Worm (Caenorhabditis elegans): ENCODE data around the gene rtfo-1.

Gene rtfo-1

DNA sequence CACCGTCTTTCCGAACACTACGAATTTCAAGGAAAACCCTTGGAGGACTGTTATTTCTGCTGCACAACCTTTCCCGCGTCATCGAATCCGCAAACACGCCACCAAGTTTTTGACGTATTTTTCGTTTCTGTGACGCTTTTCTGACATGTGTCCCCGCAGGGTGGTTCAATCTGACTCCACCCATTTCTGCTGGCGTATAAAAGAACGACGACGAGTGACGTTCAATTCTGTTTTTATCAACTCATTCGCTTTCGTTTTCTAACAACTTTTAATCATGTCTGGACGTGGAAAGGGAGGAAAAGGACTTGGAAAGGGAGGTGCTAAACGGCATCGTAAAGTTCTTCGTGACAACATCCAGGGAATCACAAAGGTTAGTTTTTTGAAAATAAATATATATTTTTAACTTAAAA is 35.6 kb downstream of the rtfo-1 start, which contains the start of gene his-37:
his-37 (plus strand) TSS at position 246 of the 410 bp plus-strand sequence.
- TF ChIP-seq unc-62 (GFP tag; optimal IDR thresholded peaks at IDR 0.05), result no peak

DNA sequence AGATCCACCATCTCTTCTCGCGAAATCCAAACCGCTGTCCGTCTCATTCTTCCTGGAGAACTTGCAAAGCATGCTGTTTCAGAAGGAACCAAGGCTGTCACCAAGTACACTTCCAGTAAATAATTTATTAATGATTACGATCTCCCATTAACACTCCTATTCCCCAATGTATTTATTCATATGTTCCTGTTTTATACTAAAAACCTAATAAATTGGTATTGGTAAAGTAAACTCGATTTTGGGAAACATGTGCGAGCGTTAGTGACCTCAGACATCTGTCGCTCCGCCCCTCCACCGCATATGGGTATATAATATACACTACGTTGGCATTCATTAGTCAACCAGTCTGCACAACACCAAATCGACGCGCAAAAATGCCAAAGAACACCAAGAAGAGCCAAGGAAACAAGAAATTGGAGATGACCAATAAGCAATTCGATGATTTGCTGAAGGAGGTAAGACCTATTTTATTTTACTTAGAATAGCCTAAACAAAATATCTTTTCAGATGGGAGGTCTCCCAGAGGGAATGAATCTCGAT is 36.3 kb downstream of the rtfo-1 start, which contains the start of gene C50F4.6:
C50F4.6 (plus strand) TSS at position 51 of the 540 bp plus-strand sequence.
- TF ChIP-seq unc-62 (GFP tag; optimal IDR thresholded peaks at IDR 0.05), result no peak

DNA sequence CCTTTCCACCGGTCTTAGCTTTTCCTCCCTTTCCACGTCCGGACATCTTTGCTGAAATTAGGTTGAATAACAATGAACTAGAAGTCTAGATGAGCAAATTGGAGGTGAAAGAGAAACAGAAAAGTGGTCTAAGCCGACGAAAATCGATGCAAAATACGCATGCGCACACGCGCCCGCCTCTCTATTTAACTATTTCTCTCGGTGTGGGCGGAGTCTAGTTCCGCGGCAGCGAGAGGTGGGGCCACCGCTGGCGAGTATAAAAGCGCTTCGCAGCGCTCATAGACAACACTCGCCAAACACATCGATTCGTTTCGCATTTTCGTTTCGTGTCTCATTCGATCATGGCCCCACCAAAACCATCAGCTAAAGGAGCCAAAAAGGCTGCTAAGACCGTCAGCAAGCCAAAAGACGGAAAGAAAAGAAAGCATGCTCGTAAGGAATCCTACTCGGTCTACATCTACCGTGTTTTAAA is 37.2 kb downstream of the rtfo-1 start, which contains the start of the genes his-35 and his-41:
his-35 (minus strand) TSS at position 51 of the 472 bp plus-strand sequence.
his-41 (plus strand) TSS at position 299 of the 472 bp plus-strand sequence.
- TF ChIP-seq unc-62 (GFP tag; optimal IDR thresholded peaks at IDR 0.05), result no peak

- TF ChIP-seq unc-62 (GFP tag; optimal IDR thresholded peaks at IDR 0.05), result no peak
These were observed 38.2 kb downstream of the rtfo-1 start, which contains the start of gene mdf-1 for ce11 chrV:9544176-9544632. Gene mdf-1, minus strand, starts transcription at chrV:9544226.

DNA sequence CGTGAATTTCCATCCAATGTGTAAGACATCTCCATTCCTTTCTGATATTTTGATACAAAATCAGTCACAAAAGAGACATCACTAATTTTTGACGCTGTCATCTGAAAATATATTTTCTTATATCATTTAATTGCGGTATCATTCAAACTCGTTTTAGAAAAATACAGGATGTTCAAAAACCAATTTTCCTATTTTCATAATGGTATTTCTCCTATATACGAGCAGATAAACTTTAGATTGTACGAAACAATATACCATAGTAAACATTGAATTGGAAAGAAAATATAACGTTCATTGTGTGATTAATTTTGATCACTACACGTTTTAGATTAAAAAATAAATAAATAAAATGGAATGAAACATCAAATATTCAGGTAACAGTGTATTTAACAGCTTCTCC is 40.9 kb downstream of the rtfo-1 start, which contains the start of gene C50F4.16:
C50F4.16 (minus strand) TSS at position 101 of the 400 bp plus-strand sequence.
- TF ChIP-seq unc-62 (GFP tag; optimal IDR thresholded peaks at IDR 0.05), result no peak

- no peak for TF ChIP-seq unc-62 (GFP tag; optimal IDR thresholded peaks at IDR 0.05)
These were observed 42.8 kb downstream of the rtfo-1 start, which contains the start of gene C50F4.12 for ce11 chrV:9539638-9540037. Gene C50F4.12, minus strand, starts transcription at chrV:9539738.

- TF ChIP-seq unc-62 (GFP tag; optimal IDR thresholded peaks at IDR 0.05), result no peak
These were observed 45.9 kb downstream of the rtfo-1 start, which contains the start of gene C50F4.4 for ce11 chrV:9536505-9536904. Gene C50F4.4, plus strand, starts transcription at chrV:9536771.

DNA sequence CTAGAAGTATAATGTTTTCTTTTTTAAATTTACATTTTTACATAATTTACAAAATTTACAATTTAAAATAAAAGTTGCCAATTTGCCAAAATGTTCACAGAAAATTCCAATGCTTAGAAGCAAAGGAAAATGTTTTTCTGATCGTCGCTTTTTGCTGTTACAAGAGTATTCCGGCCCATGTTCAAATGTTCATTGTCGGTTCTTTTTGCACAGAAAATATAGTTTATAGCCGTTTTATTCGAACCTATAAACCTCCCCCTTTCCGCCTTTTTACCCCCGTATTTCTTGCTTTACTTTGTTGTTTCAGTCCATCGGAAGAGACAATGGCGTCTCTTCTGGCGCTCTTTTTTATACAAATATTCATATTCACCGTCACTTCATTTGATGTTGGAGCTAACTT is 47.8 kb downstream of the rtfo-1 start, which contains the start of gene tag-329:
tag-329 (plus strand) TSS at position 301 of the 400 bp plus-strand sequence.
- no peak for TF ChIP-seq unc-62 (GFP tag; optimal IDR thresholded peaks at IDR 0.05)

ce11 chrV:9531477-9531876 is 51.0 kb downstream of the rtfo-1 start, which contains the start of the genes C50F4.10 and pfk-1.2:
Gene C50F4.10, minus strand, starts transcription at chrV:9531577.
Gene pfk-1.2, plus strand, starts transcription at chrV:9531801.
- TF ChIP-seq unc-62 (GFP tag; optimal IDR thresholded peaks at IDR 0.05), result no peak
